Worm (Caenorhabditis elegans) whole organism, young adult: Measurements from ENCODE around the gene ins-35.

ENCODE experiments used
- F55B11.4 ChIP-seq: sonication (generic microtip); optimal IDR thresholded peaks from 2 replicates; lab custom pipeline; 2016; ENCODE audit warnings: missing compliant biosample characterization, missing genetic modification characterization, borderline replicate concordance; ENCODE audit not compliant: insufficient read depth
- ccch-3 ChIP-seq: fragments of 200-800 bp; sonication (Bioruptor generic); optimal IDR thresholded peaks from 2 replicates; lab custom pipeline; 2018; ENCODE audit warnings: mild to moderate bottlenecking, missing genetic modification characterization, missing compliant biosample characterization
- cebp-2 ChIP-seq: fragments of 200-800 bp; sonication (Bioruptor generic); IDR thresholded peaks from 2 replicates; pipeline ENCODE4 v1.3.6; 2022; ENCODE audit warnings: missing genetic modification characterization, missing compliant biosample characterization
- efl-1 ChIP-seq: fragments of 150-350 bp; optimal IDR thresholded peaks from 2 replicates; lab custom pipeline; 2014; ENCODE audit warnings: missing biosample characterization, missing genetic modification reagents, missing genetic modification characterization
- lsl-1 ChIP-seq: fragments of 200-800 bp; sonication (Bioruptor generic); optimal IDR thresholded peaks from 2 replicates; lab custom pipeline; 2018; ENCODE audit warnings: mild to moderate bottlenecking, missing genetic modification characterization, moderate library complexity, missing compliant biosample characterization
- madf-10 ChIP-seq: sonication (generic microtip); optimal IDR thresholded peaks from 2 replicates; lab custom pipeline; 2016; ENCODE audit warnings: mild to moderate bottlenecking, missing genetic modification characterization, missing compliant biosample characterization
- nfya-1 ChIP-seq: sonication (generic microtip); optimal IDR thresholded peaks from 2 replicates; lab custom pipeline; 2017; ENCODE audit warnings: antibody characterized with exemption, missing compliant biosample characterization, missing genetic modification characterization, borderline replicate concordance; ENCODE audit not compliant: insufficient read depth
- nhr-90 ChIP-seq: sonication (generic microtip); optimal IDR thresholded peaks from 2 replicates; lab custom pipeline; 2016; ENCODE audit warnings: missing genotype, mild to moderate bottlenecking, missing genetic modification characterization, missing compliant biosample characterization
- snpc-4 ChIP-seq, 5 experiments: fragments of 150-350 bp in 1 of 5; sonication (generic microtip) in 4 of 5; optimal IDR thresholded peaks; 2 replicates each; lab custom pipeline; 2014 to 2018; ENCODE audit warnings: missing genetic modification characterization in 5 of 5, missing biosample characterization in 3 of 5, antibody characterized with exemption in 2 of 5, mild to moderate bottlenecking in 2 of 5, missing compliant biosample characterization in 2 of 5, missing genotype in 2 of 5, moderate library complexity in 2 of 5, missing genetic modification reagents in 1 of 5
- unc-130 ChIP-seq: sonication (generic microtip); optimal IDR thresholded peaks from 2 replicates; lab custom pipeline; 2016; ENCODE audit warnings: missing genetic modification reagents, missing genetic modification characterization, missing compliant biosample characterization

ce11 chrV:20413936-20414335 lies 38.6 kb downstream of the ins-35 start:
- no peak for TF ChIP-seq cebp-2
- no peak for TF ChIP-seq snpc-4 (GFP tag; optimal IDR thresholded peaks at IDR 0.05; lab: Kevin White, UChicago)
- TF ChIP-seq snpc-4 (tag; optimal IDR thresholded peaks at IDR 0.05; lab: Kevin White, UChicago), result no peak
- no peak for TF ChIP-seq lsl-1 (GFP tag; lab: Kevin White, UChicago)
- no peak for TF ChIP-seq F55B11.4
- TF ChIP-seq unc-130, result no peak
- no peak for TF ChIP-seq nfya-1
- no peak for TF ChIP-seq ccch-3 (GFP tag; lab: Kevin White, UChicago)
- no peak for TF ChIP-seq nhr-90
- TF ChIP-seq madf-10, result no peak
- TF ChIP-seq efl-1 (GFP tag; lab: Kevin White, UChicago), result no peak
